Worm (Caenorhabditis elegans) whole organism, L3 larva: Measurements from ENCODE around the gene C29F9.6.

Source experiments
- R02D3.7 ChIP-seq: fragments of 150-350 bp; optimal IDR thresholded peaks from 2 replicates; lab custom pipeline; 2014; ENCODE audit warnings: missing biosample characterization, missing genetic modification characterization
- ZK546.5 ChIP-seq: sonication (generic microtip); optimal IDR thresholded peaks from 2 replicates; lab custom pipeline; 2017; ENCODE audit warnings: missing biosample characterization, missing genetic modification characterization
- ama-1 ChIP-seq: fragments of 150-350 bp; optimal IDR thresholded peaks from 2 replicates; lab custom pipeline; 2018
- ceh-16 ChIP-seq: sonication (generic microtip); optimal IDR thresholded peaks from 2 replicates; lab custom pipeline; 2017; ENCODE audit warnings: missing biosample characterization, missing genetic modification characterization
- daf-12 ChIP-seq: fragments of 150-350 bp; optimal IDR thresholded peaks from 2 replicates; lab custom pipeline; 2014; ENCODE audit warnings: missing biosample characterization, missing genetic modification reagents, missing genetic modification characterization
- egl-27 ChIP-seq: sonication (generic microtip); optimal IDR thresholded peaks from 4 replicates; lab custom pipeline; 2017; ENCODE audit warnings: missing biosample characterization, missing genetic modification reagents, missing genetic modification characterization
- elt-1 ChIP-seq: fragments of 150-350 bp; optimal IDR thresholded peaks from 2 replicates; lab custom pipeline; 2014; ENCODE audit warnings: missing biosample characterization, missing genetic modification characterization
- elt-2 ChIP-seq: sonication (generic microtip); optimal IDR thresholded peaks from 2 replicates; lab custom pipeline; 2016; ENCODE audit warnings: missing genetic modification reagents, mild to moderate bottlenecking, missing genetic modification characterization, missing compliant biosample characterization
- elt-3 ChIP-seq, 3 experiments: fragments of 150-350 bp in 1 of 3; sonication (generic microtip) in 2 of 3; optimal IDR thresholded peaks; 2 replicates in 2 of 3; 4 replicates in 1 of 3; lab custom pipeline; 2014 to 2017; ENCODE audit warnings: missing biosample characterization in 3 of 3, missing genetic modification characterization in 3 of 3
- eor-1 ChIP-seq, 2 experiments: fragments of 150-350 bp; optimal IDR thresholded peaks; 2 replicates each; lab custom pipeline; 2014 to 2018; ENCODE audit warnings: missing biosample characterization in 2 of 2, missing genetic modification characterization in 2 of 2
- fkh-10 ChIP-seq: sonication (generic microtip); optimal IDR thresholded peaks from 2 replicates; lab custom pipeline; 2017; ENCODE audit warnings: missing biosample characterization, missing genetic modification reagents, missing genetic modification characterization
- fkh-2 ChIP-seq: fragments of 150-350 bp; optimal IDR thresholded peaks from 2 replicates; lab custom pipeline; 2014; ENCODE audit warnings: missing biosample characterization, missing genetic modification reagents, missing genetic modification characterization
- fos-1 ChIP-seq: fragments of 150-350 bp; optimal IDR thresholded peaks from 2 replicates; lab custom pipeline; 2014; ENCODE audit warnings: missing biosample characterization, missing genetic modification characterization
- hmg-11 ChIP-seq: sonication (generic microtip); optimal IDR thresholded peaks from 2 replicates; lab custom pipeline; 2016; ENCODE audit warnings: missing genetic modification characterization, missing compliant biosample characterization
- jun-1 ChIP-seq: fragments of 150-350 bp; optimal IDR thresholded peaks from 2 replicates; lab custom pipeline; 2014; ENCODE audit warnings: missing biosample characterization, missing genetic modification reagents, missing genetic modification characterization
- lin-15B ChIP-seq: fragments of 150-350 bp; optimal IDR thresholded peaks from 2 replicates; lab custom pipeline; 2014; ENCODE audit warnings: missing biosample characterization, missing genetic modification characterization
- lin-39 ChIP-seq: fragments of 150-350 bp; optimal IDR thresholded peaks from 2 replicates; lab custom pipeline; 2018; ENCODE audit warnings: missing biosample characterization, missing genetic modification reagents, missing genetic modification characterization
- mdl-1 ChIP-seq: fragments of 150-350 bp; optimal IDR thresholded peaks from 2 replicates; lab custom pipeline; 2014; ENCODE audit warnings: missing biosample characterization, missing genetic modification characterization
- mml-1 ChIP-seq: fragments of 150-350 bp; sonication (generic microtip); optimal IDR thresholded peaks from 3 replicates; lab custom pipeline; 2014; ENCODE audit warnings: missing biosample characterization, missing genetic modification characterization
- nfya-1 ChIP-seq: sonication (generic microtip); optimal IDR thresholded peaks from 2 replicates; lab custom pipeline; 2017; ENCODE audit warnings: missing genetic modification characterization, mild to moderate bottlenecking, missing compliant biosample characterization, antibody characterized with exemption, moderate library complexity; ENCODE audit not compliant: insufficient read depth
- nhr-11 ChIP-seq: fragments of 150-350 bp; optimal IDR thresholded peaks from 2 replicates; lab custom pipeline; 2014; ENCODE audit warnings: missing biosample characterization, missing genetic modification characterization
- nhr-12 ChIP-seq: fragments of 150-350 bp; optimal IDR thresholded peaks from 2 replicates; lab custom pipeline; 2014; ENCODE audit warnings: missing biosample characterization, missing genetic modification characterization
- nhr-23 ChIP-seq: fragments of 150-350 bp; optimal IDR thresholded peaks from 2 replicates; lab custom pipeline; 2014; ENCODE audit warnings: missing biosample characterization, missing genetic modification reagents, missing genetic modification characterization
- nhr-237 ChIP-seq: fragments of 150-350 bp; optimal IDR thresholded peaks from 2 replicates; lab custom pipeline; 2014; ENCODE audit warnings: missing biosample characterization, missing genetic modification characterization
- nhr-28 ChIP-seq: fragments of 150-350 bp; optimal IDR thresholded peaks from 2 replicates; lab custom pipeline; 2014; ENCODE audit warnings: missing biosample characterization, missing genetic modification characterization
- nhr-76 ChIP-seq: fragments of 150-350 bp; sonication (generic microtip); optimal IDR thresholded peaks from 5 replicates; lab custom pipeline; 2014; ENCODE audit warnings: missing biosample characterization, missing genetic modification characterization
- pha-4 ChIP-seq: fragments of 150-350 bp; optimal IDR thresholded peaks from 2 replicates; lab custom pipeline; 2014; ENCODE audit warnings: missing biosample characterization, missing genetic modification reagents, missing genetic modification characterization
- pqm-1 ChIP-seq: fragments of 150-350 bp; optimal IDR thresholded peaks from 2 replicates; lab custom pipeline; 2017; ENCODE audit warnings: missing biosample characterization, missing genetic modification characterization, inconsistent platforms
- sea-2 ChIP-seq: fragments of 150-350 bp; sonication (generic microtip); optimal IDR thresholded peaks from 4 replicates; lab custom pipeline; 2014; ENCODE audit warnings: missing biosample characterization, missing genetic modification reagents, missing genetic modification characterization
- skn-1 ChIP-seq: fragments of 150-350 bp; optimal IDR thresholded peaks from 2 replicates; lab custom pipeline; 2014; ENCODE audit warnings: missing biosample characterization, missing genetic modification characterization
- snpc-4 ChIP-seq: fragments of 150-350 bp; optimal IDR thresholded peaks from 2 replicates; lab custom pipeline; 2014; ENCODE audit warnings: missing biosample characterization, missing genetic modification characterization
- tbx-2 ChIP-seq: sonication (generic microtip); optimal IDR thresholded peaks from 2 replicates; lab custom pipeline; 2016; ENCODE audit warnings: mild to moderate bottlenecking, missing genetic modification characterization, missing compliant biosample characterization
- unc-62 ChIP-seq: fragments of 150-350 bp; sonication (generic microtip); optimal IDR thresholded peaks from 4 replicates; lab custom pipeline; 2014; ENCODE audit warnings: missing biosample characterization, missing genetic modification reagents, missing genetic modification characterization
- ztf-4 ChIP-seq: fragments of 150-350 bp; optimal IDR thresholded peaks from 2 replicates; lab custom pipeline; 2014; ENCODE audit warnings: missing biosample characterization, missing genetic modification characterization

Gene C29F9.6

DNA sequence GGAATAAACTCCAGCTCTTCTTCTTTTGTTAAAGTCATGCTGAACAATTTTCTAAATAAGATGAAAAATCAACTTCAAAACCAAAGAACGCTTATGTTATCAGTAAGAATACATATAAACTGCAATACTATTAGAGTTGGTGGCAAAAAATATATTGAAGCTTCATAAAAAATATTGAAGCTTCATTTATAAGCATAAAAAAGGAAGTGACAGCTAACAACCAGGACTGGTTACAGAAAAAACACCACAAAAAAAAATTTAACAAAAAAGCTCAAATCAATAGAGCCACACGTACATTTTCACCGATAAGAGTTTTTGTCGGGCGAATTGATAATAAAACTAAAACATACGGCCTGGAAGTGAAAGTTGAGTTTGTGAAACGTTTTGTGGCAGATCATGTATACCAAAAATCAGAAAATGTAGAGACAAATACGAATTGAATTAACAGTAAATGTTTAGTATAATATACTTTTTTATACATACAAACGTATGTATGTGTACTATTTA is 32.9 kb downstream of the C29F9.6 start, which contains the start of gene sqst-5:
Gene sqst-5 (minus strand): TSS at position 51 of the 507 bp plus-strand sequence.
- TF ChIP-seq tbx-2 (tag; lab: Kevin White, UChicago) (no peak), pqm-1 (tag; lab: Kevin White, UChicago) (peak; percentile 59), hmg-11 (tag; lab: Kevin White, UChicago) (no peak), elt-2 (tag; lab: Kevin White, UChicago) (peak; percentile 76), unc-62 (GFP tag; lab: Kevin White, UChicago) (no peak), pha-4 (tag; lab: Kevin White, UChicago) (no peak)

ce11 chrIII:149132-149531 is 34.4 kb downstream of the C29F9.6 start:
- TF ChIP-seq egl-27, result no peak
- no peak for TF ChIP-seq ZK546.5 (tag; lab: Kevin White, UChicago)
- no peak for TF ChIP-seq daf-12 (tag; lab: Kevin White, UChicago)
- no peak for TF ChIP-seq fkh-10
- TF ChIP-seq nfya-1, result no peak
- no peak for TF ChIP-seq lin-39 (tag; lab: Kevin White, UChicago)
- no peak for TF ChIP-seq eor-1 (tag; optimal IDR thresholded peaks at IDR 0.05; lab: Kevin White, UChicago)
- TF ChIP-seq nhr-23, result no peak
- no peak for TF ChIP-seq elt-3 (tag; optimal IDR thresholded peaks at IDR 0.05; lab: Kevin White, UChicago)
- no peak for TF ChIP-seq nhr-28 (tag; lab: Kevin White, UChicago)
- TF ChIP-seq mdl-1 (tag; lab: Kevin White, UChicago), result no peak
- no peak for TF ChIP-seq elt-1 (tag; lab: Kevin White, UChicago)
- no peak for TF ChIP-seq nhr-237 (tag; lab: Kevin White, UChicago)
- no peak for TF ChIP-seq ceh-16 (tag; lab: Kevin White, UChicago)
- no peak for TF ChIP-seq sea-2
- TF ChIP-seq jun-1 (tag; lab: Kevin White, UChicago), result no peak
- no peak for TF ChIP-seq fkh-2 (tag; lab: Kevin White, UChicago)
- no peak for TF ChIP-seq nhr-12 (tag; lab: Kevin White, UChicago)
- no peak for TF ChIP-seq nhr-76 (tag; lab: Kevin White, UChicago)
- no peak for TF ChIP-seq fos-1 (tag; lab: Kevin White, UChicago)

DNA sequence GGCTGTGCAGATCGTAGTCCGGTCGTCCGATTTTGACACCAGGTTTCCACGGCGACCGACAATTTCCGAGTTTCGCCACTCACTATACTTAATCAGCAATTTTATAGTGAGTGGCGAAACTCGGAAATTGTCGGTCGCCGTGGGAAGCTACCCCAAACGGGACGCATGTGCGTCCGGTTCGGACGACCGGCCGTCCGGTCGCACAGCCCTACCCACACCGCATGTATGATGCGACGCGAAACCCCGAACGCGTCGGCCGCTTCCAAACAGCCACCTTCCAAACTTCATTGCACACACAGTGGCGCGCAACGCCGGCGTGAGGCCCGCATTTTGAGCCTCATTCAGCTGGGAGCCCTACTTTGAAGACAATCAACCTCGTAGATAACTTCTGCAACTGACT is 36.4 kb downstream of the C29F9.6 start:
- TF ChIP-seq skn-1 (tag; lab: Kevin White, UChicago) (no peak), lin-15B (tag; lab: Kevin White, UChicago) (no peak), nhr-12 (tag; lab: Kevin White, UChicago) (no peak), snpc-4 (tag; lab: Kevin White, UChicago) (no peak), nfya-1 (no peak), pha-4 (tag; lab: Kevin White, UChicago) (no peak), fkh-10 (no peak), nhr-237 (tag; lab: Kevin White, UChicago) (no peak)

DNA sequence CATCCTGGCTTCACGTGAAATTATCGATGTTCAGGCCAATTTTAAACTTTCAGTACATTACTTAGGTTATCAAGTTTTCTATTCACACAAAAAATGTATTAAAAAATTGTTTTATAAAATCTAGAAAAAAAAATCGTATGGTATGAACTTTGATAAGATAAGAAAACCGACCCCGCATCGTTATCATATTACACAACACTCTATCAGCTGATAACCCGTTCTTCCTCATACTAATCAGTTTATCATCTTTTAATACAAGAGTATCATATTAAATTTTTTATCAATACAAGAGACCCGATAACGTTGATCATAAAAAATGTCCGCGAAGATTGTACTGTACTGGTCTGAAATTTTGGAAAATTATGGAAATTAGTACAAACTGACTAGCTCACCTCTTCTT is 39.5 kb downstream of the C29F9.6 start:
- TF ChIP-seq daf-12 (tag; lab: Kevin White, UChicago), result no peak
- peak; percentile 45 for TF ChIP-seq fos-1 (tag; lab: Kevin White, UChicago)
- peak; percentile 98 for TF ChIP-seq jun-1 (tag; lab: Kevin White, UChicago)
- no peak for TF ChIP-seq nhr-28 (tag; lab: Kevin White, UChicago)
- peak; percentile 100 for TF ChIP-seq pqm-1 (tag; lab: Kevin White, UChicago)
- TF ChIP-seq skn-1 (tag; lab: Kevin White, UChicago), result peak; percentile 26
- TF ChIP-seq egl-27, result peak; percentile 81
- no peak for TF ChIP-seq ceh-16 (tag; lab: Kevin White, UChicago)
- no peak for TF ChIP-seq fkh-10
- peak; percentile 100 for TF ChIP-seq elt-2 (tag; lab: Kevin White, UChicago)
- TF ChIP-seq mml-1 (tag; lab: Kevin White, UChicago), result no peak
- TF ChIP-seq hmg-11 (tag; lab: Kevin White, UChicago), result no peak
- no peak for TF ChIP-seq pha-4 (tag; lab: Kevin White, UChicago)
- TF ChIP-seq mdl-1 (tag; lab: Kevin White, UChicago), result no peak
- no peak for TF ChIP-seq ama-1
- no peak for TF ChIP-seq nhr-11
- no peak for TF ChIP-seq nhr-76 (tag; lab: Kevin White, UChicago)
- TF ChIP-seq R02D3.7, result no peak
- no peak for TF ChIP-seq ztf-4
- peak in 2 of 3 experiments; percentile 1 to 56 for TF ChIP-seq elt-3 (tag; optimal IDR thresholded peaks at IDR 0.05; lab: Kevin White, UChicago)
- TF ChIP-seq fkh-2 (tag; lab: Kevin White, UChicago), result no peak
- no peak for TF ChIP-seq ZK546.5 (tag; lab: Kevin White, UChicago)
